Worm (Caenorhabditis elegans) whole organism, late embryonic: ENCODE measurements around the gene F56A8.4.

Source experiments
- C08G9.2 ChIP-seq: sonication (generic microtip); optimal IDR thresholded peaks from 2 replicates; lab custom pipeline; 2016; ENCODE audit warnings: mild to moderate bottlenecking, missing genetic modification characterization, moderate library complexity, missing compliant biosample characterization
- C38D4.7 ChIP-seq: fragments of 200-800 bp; sonication (Bioruptor generic); optimal IDR thresholded peaks from 2 replicates; lab custom pipeline; 2018; ENCODE audit warnings: mild to moderate bottlenecking, missing genetic modification characterization, moderate library complexity, missing compliant biosample characterization
- F13H6.1 ChIP-seq: sonication (generic microtip); optimal IDR thresholded peaks from 2 replicates; lab custom pipeline; 2016; ENCODE audit warnings: missing genetic modification characterization, missing compliant biosample characterization
- K02D7.2 ChIP-seq: sonication (generic microtip); optimal IDR thresholded peaks from 2 replicates; lab custom pipeline; 2017; ENCODE audit warnings: mild to moderate bottlenecking, missing genetic modification characterization, missing compliant biosample characterization
- ahr-1 ChIP-seq: sonication (generic microtip); optimal IDR thresholded peaks from 2 replicates; lab custom pipeline; 2016; ENCODE audit warnings: missing genetic modification characterization, missing compliant biosample characterization
- ama-1 ChIP-seq: fragments of 150-350 bp; optimal IDR thresholded peaks from 2 replicates; lab custom pipeline; 2014
- ceh-14 ChIP-seq: sonication (generic microtip); optimal IDR thresholded peaks from 2 replicates; lab custom pipeline; 2016; ENCODE audit warnings: missing genotype, missing genetic modification characterization, missing compliant biosample characterization
- ceh-18 ChIP-seq: sonication (generic microtip); optimal IDR thresholded peaks from 2 replicates; lab custom pipeline; 2016; ENCODE audit warnings: missing genetic modification characterization, missing compliant biosample characterization
- ceh-19 ChIP-seq: fragments of 200-800 bp; sonication (Bioruptor generic); optimal IDR thresholded peaks from 2 replicates; lab custom pipeline; 2018; ENCODE audit warnings: mild to moderate bottlenecking, missing genetic modification characterization, missing compliant biosample characterization
- ceh-2 ChIP-seq: sonication (generic microtip); optimal IDR thresholded peaks from 2 replicates; lab custom pipeline; 2016; ENCODE audit warnings: missing genotype, missing genetic modification characterization, missing compliant biosample characterization
- ceh-22 ChIP-seq: sonication (generic microtip); optimal IDR thresholded peaks from 2 replicates; lab custom pipeline; 2017; ENCODE audit warnings: missing biosample characterization, missing genetic modification characterization
- ceh-24 ChIP-seq: sonication (generic microtip); optimal IDR thresholded peaks from 2 replicates; lab custom pipeline; 2016; ENCODE audit warnings: mild to moderate bottlenecking, missing genetic modification characterization, missing compliant biosample characterization
- ceh-30 ChIP-seq: fragments of 150-350 bp; optimal IDR thresholded peaks from 2 replicates; lab custom pipeline; 2014; ENCODE audit warnings: missing biosample characterization, missing genetic modification characterization
- ceh-31 ChIP-seq: sonication (generic microtip); optimal IDR thresholded peaks from 2 replicates; lab custom pipeline; 2016; ENCODE audit warnings: missing genetic modification characterization, missing compliant biosample characterization
- ceh-34 ChIP-seq: sonication (generic microtip); optimal IDR thresholded peaks from 2 replicates; lab custom pipeline; 2016; ENCODE audit warnings: mild to moderate bottlenecking, missing genetic modification characterization, missing compliant biosample characterization
- ceh-48 ChIP-seq: sonication (generic microtip); optimal IDR thresholded peaks from 2 replicates; lab custom pipeline; 2016; ENCODE audit warnings: missing genetic modification characterization, inconsistent platforms, missing compliant biosample characterization
- ceh-6 ChIP-seq: fragments of 200-800 bp; sonication (Bioruptor generic); optimal IDR thresholded peaks from 2 replicates; lab custom pipeline; 2018; ENCODE audit warnings: mild to moderate bottlenecking, missing genetic modification characterization, missing compliant biosample characterization
- ceh-9 ChIP-seq: sonication (generic microtip); optimal IDR thresholded peaks from 2 replicates; lab custom pipeline; 2016; ENCODE audit warnings: mild to moderate bottlenecking, missing genetic modification characterization, inconsistent platforms, missing compliant biosample characterization
- che-1 ChIP-seq: sonication (generic microtip); optimal IDR thresholded peaks from 2 replicates; lab custom pipeline; 2016; ENCODE audit warnings: mild to moderate bottlenecking, missing genetic modification characterization, missing compliant biosample characterization
- dve-1 ChIP-seq: sonication (generic microtip); optimal IDR thresholded peaks from 2 replicates; lab custom pipeline; 2017; ENCODE audit warnings: antibody characterized with exemption, mild to moderate bottlenecking, missing genetic modification characterization, missing compliant biosample characterization
- elt-2 ChIP-seq: sonication (generic microtip); optimal IDR thresholded peaks from 2 replicates; lab custom pipeline; 2016; ENCODE audit warnings: missing genetic modification reagents, missing genetic modification characterization, missing compliant biosample characterization
- elt-4 ChIP-seq: sonication (generic microtip); optimal IDR thresholded peaks from 2 replicates; lab custom pipeline; 2016; ENCODE audit warnings: missing genetic modification characterization, missing compliant biosample characterization
- ets-4 ChIP-seq: sonication (generic microtip); optimal IDR thresholded peaks from 2 replicates; lab custom pipeline; 2016; ENCODE audit warnings: missing genetic modification characterization, missing compliant biosample characterization
- eyg-1 ChIP-seq: sonication (generic microtip); optimal IDR thresholded peaks from 2 replicates; lab custom pipeline; 2016; ENCODE audit warnings: missing genotype, missing genetic modification characterization, missing compliant biosample characterization
- fax-1 ChIP-seq: sonication (generic microtip); optimal IDR thresholded peaks from 2 replicates; lab custom pipeline; 2016; ENCODE audit warnings: missing genotype, missing genetic modification characterization, missing compliant biosample characterization
- fkh-10 ChIP-seq: fragments of 150-350 bp; optimal IDR thresholded peaks from 2 replicates; lab custom pipeline; 2014; ENCODE audit warnings: missing biosample characterization, missing genetic modification reagents, missing genetic modification characterization
- fkh-6 ChIP-seq: sonication (generic microtip); optimal IDR thresholded peaks from 2 replicates; lab custom pipeline; 2016; ENCODE audit warnings: missing genetic modification characterization, missing compliant biosample characterization
- gmeb-2 ChIP-seq: sonication (generic microtip); optimal IDR thresholded peaks from 2 replicates; lab custom pipeline; 2016; ENCODE audit warnings: missing genetic modification characterization, inconsistent platforms, missing compliant biosample characterization
- hlh-13 ChIP-seq: fragments of 200-800 bp; sonication (Bioruptor generic); optimal IDR thresholded peaks from 2 replicates; lab custom pipeline; 2018; ENCODE audit warnings: mild to moderate bottlenecking, missing genetic modification characterization, missing compliant biosample characterization
- hlh-15 ChIP-seq: sonication (generic microtip); optimal IDR thresholded peaks from 2 replicates; lab custom pipeline; 2016; ENCODE audit warnings: missing genetic modification characterization, missing compliant biosample characterization
- hlh-30 ChIP-seq: sonication (generic microtip); optimal IDR thresholded peaks from 2 replicates; lab custom pipeline; 2017; ENCODE audit warnings: antibody characterized with exemption, missing genetic modification characterization, missing compliant biosample characterization; ENCODE audit not compliant: insufficient read depth
- hlh-6 ChIP-seq: sonication (generic microtip); optimal IDR thresholded peaks from 2 replicates; lab custom pipeline; 2016; ENCODE audit warnings: missing genotype, missing genetic modification characterization, missing compliant biosample characterization
- lin-11 ChIP-seq: fragments of 200-800 bp; sonication (Bioruptor generic); optimal IDR thresholded peaks from 2 replicates; lab custom pipeline; 2018; ENCODE audit warnings: mild to moderate bottlenecking, missing genetic modification characterization, missing compliant biosample characterization
- madf-2 ChIP-seq: sonication (generic microtip); optimal IDR thresholded peaks from 2 replicates; lab custom pipeline; 2017; ENCODE audit warnings: missing genetic modification characterization, missing compliant biosample characterization
- mec-3 ChIP-seq: sonication (generic microtip); optimal IDR thresholded peaks from 2 replicates; lab custom pipeline; 2016; ENCODE audit warnings: borderline replicate concordance, missing genetic modification characterization, missing compliant biosample characterization
- nfya-1 ChIP-seq: sonication (generic microtip); optimal IDR thresholded peaks from 2 replicates; lab custom pipeline; 2017; ENCODE audit warnings: missing genetic modification characterization, mild to moderate bottlenecking, missing compliant biosample characterization, antibody characterized with exemption, moderate library complexity
- nhr-11 ChIP-seq: fragments of 150-350 bp; optimal IDR thresholded peaks from 2 replicates; lab custom pipeline; 2014; ENCODE audit warnings: missing biosample characterization, missing genetic modification characterization
- pag-3 ChIP-seq: sonication (generic microtip); optimal IDR thresholded peaks from 2 replicates; lab custom pipeline; 2016; ENCODE audit warnings: missing compliant biosample characterization, missing genetic modification characterization, borderline replicate concordance
- pat-9 ChIP-seq: fragments of 200-800 bp; sonication (Bioruptor generic); optimal IDR thresholded peaks from 2 replicates; lab custom pipeline; 2018; ENCODE audit warnings: mild to moderate bottlenecking, missing genetic modification characterization, moderate library complexity, missing compliant biosample characterization
- pha-2 ChIP-seq: sonication (generic microtip); optimal IDR thresholded peaks from 2 replicates; lab custom pipeline; 2017; ENCODE audit warnings: mild to moderate bottlenecking, missing genetic modification characterization, missing compliant biosample characterization
- pha-4 ChIP-seq: fragments of 150-350 bp; optimal IDR thresholded peaks from 2 replicates; lab custom pipeline; 2018; ENCODE audit warnings: missing biosample characterization, missing genetic modification reagents, missing genetic modification characterization
- pros-1 ChIP-seq: fragments of 150-350 bp; optimal IDR thresholded peaks from 2 replicates; lab custom pipeline; 2014; ENCODE audit warnings: missing biosample characterization, missing genetic modification reagents, missing genetic modification characterization
- ref-2 ChIP-seq: sonication (generic microtip); optimal IDR thresholded peaks from 2 replicates; lab custom pipeline; 2016; ENCODE audit warnings: missing genetic modification characterization, missing compliant biosample characterization
- rnt-1 ChIP-seq: sonication (generic microtip); optimal IDR thresholded peaks from 2 replicates; lab custom pipeline; 2016; ENCODE audit warnings: missing genetic modification characterization, missing compliant biosample characterization
- sox-2 ChIP-seq: fragments of 200-800 bp; sonication (Bioruptor generic); IDR thresholded peaks from 2 replicates; pipeline ENCODE4 v1.3.6; 2022; ENCODE audit warnings: missing genetic modification reagents, missing genetic modification characterization, missing compliant biosample characterization
- sox-4 ChIP-seq: sonication (generic microtip); optimal IDR thresholded peaks from 2 replicates; lab custom pipeline; 2017; ENCODE audit warnings: mild to moderate bottlenecking, missing genetic modification characterization, inconsistent platforms, missing compliant biosample characterization
- tbx-2 ChIP-seq: sonication (generic microtip); optimal IDR thresholded peaks from 2 replicates; lab custom pipeline; 2016; ENCODE audit warnings: missing genetic modification characterization, missing compliant biosample characterization
- tbx-7 ChIP-seq: sonication (generic microtip); optimal IDR thresholded peaks from 2 replicates; lab custom pipeline; 2016; ENCODE audit warnings: missing genotype, missing genetic modification characterization, missing compliant biosample characterization
- ttx-3 ChIP-seq: sonication (generic microtip); optimal IDR thresholded peaks from 2 replicates; lab custom pipeline; 2016; ENCODE audit warnings: missing genetic modification reagents, missing genetic modification characterization, missing compliant biosample characterization
- unc-42 ChIP-seq: sonication (generic microtip); optimal IDR thresholded peaks from 2 replicates; lab custom pipeline; 2016; ENCODE audit warnings: missing genotype, missing genetic modification characterization, missing compliant biosample characterization
- unc-55 ChIP-seq: sonication (generic microtip); optimal IDR thresholded peaks from 2 replicates; lab custom pipeline; 2017; ENCODE audit warnings: missing biosample characterization, missing genetic modification reagents, missing genetic modification characterization
- unc-86 ChIP-seq: sonication (generic microtip); optimal IDR thresholded peaks from 2 replicates; lab custom pipeline; 2016; ENCODE audit warnings: missing genetic modification characterization, missing compliant biosample characterization
- zip-5 ChIP-seq: sonication (generic microtip); optimal IDR thresholded peaks from 2 replicates; lab custom pipeline; 2016; ENCODE audit warnings: missing genetic modification characterization, missing compliant biosample characterization
- ztf-16 ChIP-seq: sonication (generic microtip); optimal IDR thresholded peaks from 2 replicates; lab custom pipeline; 2017; ENCODE audit warnings: missing genetic modification characterization, missing compliant biosample characterization

F56A8.4 gene

DNA sequence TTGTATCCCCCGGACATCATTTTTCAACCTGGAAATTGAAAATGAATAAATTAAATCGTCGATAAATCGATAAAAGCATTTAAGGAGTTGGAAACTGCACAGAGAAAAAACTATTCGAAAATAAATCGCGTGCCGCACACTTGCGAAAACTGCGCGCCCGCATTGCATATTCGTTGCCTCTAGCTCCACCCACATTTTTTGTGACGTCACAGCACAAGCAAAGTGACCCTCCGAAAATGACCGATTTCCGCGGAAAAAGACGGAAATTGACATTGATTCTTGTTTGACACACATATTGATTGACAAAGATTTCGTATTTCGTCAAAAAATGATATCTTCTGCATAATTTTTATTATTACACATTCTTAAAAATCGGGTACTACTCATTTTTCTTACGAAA, 5.8 kb downstream of the F56A8.4 start, which contains the start of gene cpf-2:
Gene cpf-2, minus strand, starts transcription at position 28 of the 400 bp plus-strand sequence.
- TF ChIP-seq ceh-2 (tag; lab: Kevin White, UChicago) (peak; percentile 67), pag-3 (no peak), elt-2 (peak; percentile 77), ahr-1 (tag; lab: Kevin White, UChicago) (peak; percentile 72), ztf-16 (peak; percentile 69), hlh-6 (tag; lab: Kevin White, UChicago) (peak; percentile 55), hlh-15 (tag; lab: Kevin White, UChicago) (peak; percentile 47), nfya-1 (tag; lab: Kevin White, UChicago) (peak; percentile 69), ceh-9 (no peak), madf-2 (tag; lab: Kevin White, UChicago) (peak; percentile 56), eyg-1 (tag; lab: Kevin White, UChicago) (no peak), zip-5 (peak; percentile 46), nhr-11 (tag; lab: Kevin White, UChicago) (no peak), ceh-6 (GFP tag; lab: Kevin White, UChicago) (no peak), ceh-34 (tag; lab: Kevin White, UChicago) (peak; percentile 62), ceh-30 (tag; lab: Kevin White, UChicago) (peak; percentile 62), ttx-3 (peak; percentile 48), mec-3 (tag; lab: Kevin White, UChicago) (no peak), ceh-18 (tag; lab: Kevin White, UChicago) (peak; percentile 40), ceh-14 (peak; percentile 54), pros-1 (tag; lab: Kevin White, UChicago) (no peak), hlh-30 (tag; lab: Kevin White, UChicago) (peak; percentile 10), gmeb-2 (peak; percentile 41), C08G9.2 (tag; lab: Kevin White, UChicago) (peak; percentile 80), hlh-13 (GFP tag; lab: Kevin White, UChicago) (no peak), ceh-31 (peak; percentile 82), fax-1 (tag; lab: Kevin White, UChicago) (peak; percentile 53), sox-2 (GFP tag; lab: Robert Waterston, UW) (no peak), C38D4.7 (peak; percentile 52), ama-1 (lab: Kevin White, UChicago) (no peak), ref-2 (peak; percentile 89), fkh-6 (tag; lab: Kevin White, UChicago) (peak; percentile 45), fkh-10 (no peak), pha-2 (tag; lab: Kevin White, UChicago) (peak; percentile 32), ceh-22 (no peak), ceh-19 (GFP tag; lab: Kevin White, UChicago) (peak; percentile 57), pha-4 (tag; lab: Kevin White, UChicago) (no peak), lin-11 (tag; lab: Kevin White, UChicago) (peak; percentile 26), tbx-7 (peak; percentile 13), elt-4 (tag; lab: Kevin White, UChicago) (no peak), ets-4 (tag; lab: Kevin White, UChicago) (no peak), unc-42 (tag; lab: Kevin White, UChicago) (peak; percentile 47), sox-4 (tag; lab: Kevin White, UChicago) (peak; percentile 16), rnt-1 (tag; lab: Kevin White, UChicago) (peak; percentile 70), unc-55 (GFP tag; lab: Kevin White, UChicago) (no peak), pat-9 (tag; lab: Kevin White, UChicago) (peak; percentile 12), tbx-2 (peak; percentile 75), F13H6.1 (tag; lab: Kevin White, UChicago) (peak; percentile 71), unc-86 (tag; lab: Kevin White, UChicago) (peak; percentile 65), ceh-24 (tag; lab: Kevin White, UChicago) (no peak), ceh-48 (tag; lab: Kevin White, UChicago) (peak; percentile 55), K02D7.2 (tag; lab: Kevin White, UChicago) (peak; percentile 79), che-1 (tag; lab: Kevin White, UChicago) (peak; percentile 55), dve-1 (tag; lab: Kevin White, UChicago) (no peak)
